Fruit fly (Drosophila melanogaster): ENCODE results near the gene CG12795.

Gene CG12795

DNA sequence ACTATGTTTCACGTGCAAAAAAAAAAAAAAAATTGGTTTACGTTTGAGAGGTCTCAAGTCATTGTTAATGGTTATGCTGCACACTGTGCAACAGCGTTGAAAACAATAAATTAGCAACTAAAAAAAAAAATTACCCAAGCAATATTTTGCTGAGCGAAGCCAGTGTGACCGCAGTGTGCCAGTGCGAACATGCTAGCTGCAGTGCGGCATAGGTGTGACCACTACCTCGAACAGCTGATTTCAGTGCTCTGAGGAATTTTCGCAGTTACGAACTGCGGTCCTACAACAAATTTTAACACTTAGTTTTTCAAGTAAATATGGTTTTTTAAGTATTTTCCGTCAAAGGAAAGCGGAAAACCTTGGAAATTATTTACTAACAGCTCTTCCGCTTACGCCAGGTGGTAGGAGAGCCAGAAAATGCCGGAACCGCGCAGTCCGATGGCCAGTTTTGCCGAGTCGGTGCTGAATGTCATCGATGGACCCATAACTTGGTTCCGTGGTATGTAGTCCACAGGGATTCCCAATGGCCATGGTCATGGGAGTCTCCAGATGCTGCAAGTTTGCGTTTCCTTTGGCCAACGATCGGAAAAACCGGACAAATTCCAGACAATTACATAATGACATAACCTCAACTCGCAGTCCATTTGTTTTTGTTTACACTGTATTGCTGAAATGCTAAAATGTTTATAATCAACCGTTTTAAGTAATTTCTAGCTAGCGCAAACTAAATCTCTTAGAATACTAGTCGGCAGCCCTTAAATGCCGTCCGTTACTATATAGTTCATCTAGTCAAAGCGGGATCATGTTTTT lies 13.9 kb downstream of the CG12795 start, which contains the start of the genes msl-2 and ND-PDSW (continued):
- no peak for TF ChIP-seq tin (GFP tag; optimal IDR thresholded peaks at IDR 0.05)
- TF ChIP-seq CG17186 (GFP tag; optimal IDR thresholded peaks at IDR 0.05), result peak; percentile 6
- TF ChIP-seq ssp (GFP tag; IDR thresholded peaks at IDR 0.05), result no peak; the same call in 1 of the 2 replicates
- TF ChIP-seq prd (optimal IDR thresholded peaks at IDR 0.05), result no peak
- no peak for TF ChIP-seq prd (GFP tag; IDR thresholded peaks at IDR 0.05)
- TF ChIP-seq CG34224 (GFP tag; IDR thresholded peaks at IDR 0.05; ENCODE audit: partially characterized antibody), result 0 out of 3 replicates have a peak, but pooled peaks have one; percentile 10
- no peak for TF ChIP-seq luna (GFP tag; optimal IDR thresholded peaks at IDR 0.05)
- no peak for TF ChIP-seq CG13775 (GFP tag; optimal IDR thresholded peaks at IDR 0.05)
- no peak for TF ChIP-seq lmd (GFP tag; IDR thresholded peaks at IDR 0.05)
- TF ChIP-seq trem (tag; optimal IDR thresholded peaks at IDR 0.05), result peak; percentile 23
- TF ChIP-seq CG1529 (GFP tag; optimal IDR thresholded peaks at IDR 0.05), result no peak
- TF ChIP-seq gro (GFP tag; optimal IDR thresholded peaks at IDR 0.05), result peak; percentile 14
- no peak for TF ChIP-seq Camta (GFP tag; optimal IDR thresholded peaks at IDR 0.05)
- no peak for TF ChIP-seq CG10959 (GFP tag; IDR thresholded peaks at IDR 0.05)
- TF ChIP-seq CG3995 (GFP tag; optimal IDR thresholded peaks at IDR 0.05), result peak; percentile 36
- no peak for TF ChIP-seq CG18764 (GFP tag; optimal IDR thresholded peaks at IDR 0.05)
- no peak for TF ChIP-seq CG6254 (GFP tag; optimal IDR thresholded peaks at IDR 0.05)
- TF ChIP-seq CG9727 (GFP tag; optimal IDR thresholded peaks at IDR 0.05), result no peak
- no peak for TF ChIP-seq Stat92E (GFP tag; optimal IDR thresholded peaks at IDR 0.05)
- no peak for TF ChIP-seq CG2875 (GFP tag; optimal IDR thresholded peaks at IDR 0.05)
- 0 out of 2 replicates have a peak, but pooled peaks have one; percentile 22 for TF ChIP-seq Drgx (GFP tag; IDR thresholded peaks at IDR 0.05)
- no peak for TF ChIP-seq B-H2 (GFP tag; optimal IDR thresholded peaks at IDR 0.05)
- no peak for TF ChIP-seq CG16815 (GFP tag; optimal IDR thresholded peaks at IDR 0.05)
- TF ChIP-seq CG12299 (tag; optimal IDR thresholded peaks at IDR 0.05), result no peak
- TF ChIP-seq CG2116 (GFP tag; optimal IDR thresholded peaks at IDR 0.05), result peak; percentile 51

DNA sequence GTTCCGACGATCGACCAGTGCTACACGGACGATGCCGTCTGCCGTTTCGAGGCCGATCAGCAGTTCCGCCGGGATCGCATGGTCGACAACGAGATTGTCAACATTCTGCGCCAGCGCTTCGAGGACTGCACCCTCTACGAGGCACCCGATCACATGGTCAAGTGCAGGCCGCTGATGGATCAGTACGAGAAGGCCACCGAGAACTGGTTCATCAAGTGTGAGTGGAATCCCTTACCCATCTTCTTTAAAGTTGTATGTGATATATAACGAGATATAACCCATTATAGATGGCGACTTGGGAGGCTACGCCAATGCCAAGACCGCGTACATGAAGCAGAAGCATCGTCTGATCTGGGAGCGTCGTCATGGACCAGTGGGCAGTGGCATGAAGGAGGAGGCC lies 14.6 kb downstream of the CG12795 start:
- TF ChIP-seq Ets65A (GFP tag) (peak; percentile 73), tna (GFP tag; IDR thresholded peaks at IDR 0.05; ENCODE audit: partially characterized antibody) (no peak), Med (GFP tag) (peak; percentile 59), sens (GFP tag) (peak; percentile 59)

DNA sequence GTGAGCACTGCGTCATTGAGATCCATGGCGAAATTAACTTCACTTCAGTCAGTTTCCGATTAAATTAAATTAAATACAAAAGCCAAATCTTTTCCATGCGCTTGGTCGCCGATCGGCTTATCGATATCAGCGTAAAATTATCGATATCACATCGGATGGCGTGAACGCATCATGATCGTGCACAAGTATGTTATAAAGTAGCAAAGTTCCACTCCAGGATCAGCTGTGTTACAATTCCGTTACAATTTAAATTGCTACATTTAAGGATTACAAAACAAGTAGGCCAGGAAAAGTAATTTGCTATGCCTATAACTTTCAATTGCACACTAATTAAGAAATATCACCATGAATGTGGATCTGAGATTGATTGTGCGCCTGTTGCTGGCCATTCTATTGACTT lies 17.6 kb downstream of the CG12795 start, which contains the start of the genes Pif1 and CG31776:
Gene Pif1 (minus strand): TSS at position 136 of the 400 bp plus-strand sequence.
Gene CG31776 (plus strand): TSS at position 314 of the 400 bp plus-strand sequence.
- no peak for TF ChIP-seq jumu (GFP tag; optimal IDR thresholded peaks at IDR 0.05)
- peak; percentile 82 for TF ChIP-seq CG13287 (GFP tag; IDR thresholded peaks at IDR 0.05; ENCODE audit: partially characterized antibody)
- no peak for TF ChIP-seq CG4707 (GFP tag; optimal IDR thresholded peaks at IDR 0.05)
- TF ChIP-seq CG12299 (tag; optimal IDR thresholded peaks at IDR 0.05), result no peak
- no peak for TF ChIP-seq gt (GFP tag; IDR thresholded peaks at IDR 0.05)
- TF ChIP-seq Blimp-1 (GFP tag; optimal IDR thresholded peaks at IDR 0.05), result no peak
- no peak for TF ChIP-seq C15 (GFP tag; IDR thresholded peaks at IDR 0.05)
- no peak for TF ChIP-seq pros (GFP tag; optimal IDR thresholded peaks at IDR 0.05)
- no peak for TF ChIP-seq HLHmδ (GFP tag; optimal IDR thresholded peaks at IDR 0.05)
- TF ChIP-seq Gsc (GFP tag; IDR thresholded peaks at IDR 0.05), result no peak
- TF ChIP-seq CG16863 (GFP tag; optimal IDR thresholded peaks at IDR 0.05), result no peak
- no peak for TF ChIP-seq CG4360 (GFP tag; IDR thresholded peaks at IDR 0.05)
- no peak for TF ChIP-seq CG30431 (GFP tag; optimal IDR thresholded peaks at IDR 0.05)
- peak; percentile 99 for TF ChIP-seq Myb (GFP tag; optimal IDR thresholded peaks at IDR 0.05)
- TF ChIP-seq mirr (GFP tag; optimal IDR thresholded peaks at IDR 0.05), result no peak
- peak; percentile 68 for TF ChIP-seq inv (GFP tag; IDR thresholded peaks at IDR 0.05; ENCODE audit: partially characterized antibody)
- TF ChIP-seq CTCF (GFP tag; optimal IDR thresholded peaks at IDR 0.05), result peak; percentile 69
- TF ChIP-seq trem (tag; optimal IDR thresholded peaks at IDR 0.05), result peak; percentile 83
- peak; percentile 92 for TF ChIP-seq zen2 (GFP tag; IDR thresholded peaks at IDR 0.05; ENCODE audit: partially characterized antibody)
- no peak for TF ChIP-seq shn (GFP tag; optimal IDR thresholded peaks at IDR 0.05)
- TF ChIP-seq CG6765 (GFP tag; optimal IDR thresholded peaks at IDR 0.05), result no peak
- no peak for TF ChIP-seq D19A (tag; optimal IDR thresholded peaks at IDR 0.05)
